Fruit fly (Drosophila melanogaster) Kc167 (cell line): ENCODE measurements around the gene nanos.

ENCODE experiments used
- Myc ChIP-seq: fragments of >200 bp; optimal IDR thresholded peaks from 2 replicates; lab custom pipeline; 2017; ENCODE audit warnings: missing external identifiers
- Sin3A ChIP-seq: fragments of >200 bp; optimal IDR thresholded peaks from 2 replicates; lab custom pipeline; 2018; ENCODE audit warnings: missing external identifiers
- h ChIP-seq: fragments of >200 bp; optimal IDR thresholded peaks from 3 replicates; lab custom pipeline; 2018; ENCODE audit warnings: missing external identifiers
- psq ChIP-seq: fragments of >200 bp; optimal IDR thresholded peaks from 2 replicates; lab custom pipeline; 2017; ENCODE audit warnings: missing external identifiers
- ttk ChIP-seq: sonication (Bioruptor generic); optimal IDR thresholded peaks from 2 replicates; lab custom pipeline; 2017; ENCODE audit warnings: missing external identifiers

DNA sequence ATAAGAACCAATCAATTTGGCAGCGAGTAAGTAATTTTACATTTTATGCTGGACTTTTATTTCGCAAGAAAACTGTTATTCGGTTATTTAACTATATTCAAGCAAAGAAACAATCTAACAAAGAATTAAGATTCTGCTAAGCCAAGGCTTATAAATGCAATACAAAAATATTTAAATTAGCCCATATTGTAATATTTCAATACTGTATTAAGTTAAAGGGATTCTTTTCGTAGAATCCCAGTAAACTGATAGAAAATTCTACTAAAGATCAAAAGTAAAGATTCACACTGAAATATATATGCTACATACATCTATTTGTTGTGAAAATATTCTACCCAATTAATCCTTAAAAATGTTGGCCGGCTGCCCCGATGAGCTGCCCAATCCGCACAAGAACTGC lies 19.7 kb downstream of the nanos start, which contains the start of gene CG14282:
- no peak for TF ChIP-seq psq (lab: Kevin White, UChicago)
- TF ChIP-seq ttk (lab: Kevin White, UChicago): no peak
- no peak for TF ChIP-seq Sin3A (lab: Kevin White, UChicago)
- TF ChIP-seq Myc (lab: Kevin White, UChicago): no peak
- TF ChIP-seq h (lab: Kevin White, UChicago): no peak
